Worm (Caenorhabditis elegans): ENCODE measurements around the gene eat-20.
"Not testable (repeated sequence)": the region's sequence is repeated elsewhere in the genome, so short reads cannot be mapped to it uniquely, and the experiment has no call there.

- TF ChIP-seq nhr-237 (tag; optimal IDR thresholded peaks at IDR 0.05); snpc-4 (tag; optimal IDR thresholded peaks at IDR 0.05); aha-1 (tag); ztf-11 (tag; optimal IDR thresholded peaks at IDR 0.05); lin-13 (GFP tag; optimal IDR thresholded peaks at IDR 0.05); unc-62 (tag; optimal IDR thresholded peaks at IDR 0.05); ceh-32 (tag; optimal IDR thresholded peaks at IDR 0.05; ENCODE audit: poor library complexity): not testable (repeated sequence)
- TF ChIP-seq unc-62 (GFP tag; optimal IDR thresholded peaks at IDR 0.05 in 1 of 2) = peak in 1 of 2 experiments; percentile 30
Observed at ce11 chrX:15533847-15534246, 24.0 kb downstream of the eat-20 start.
